Fruit fly (Drosophila melanogaster) whole organism, embryonic: Measurements from ENCODE around the gene CG14915.

Experiments
- CG2712 ChIP-seq: fragments of 200-800 bp; optimal IDR thresholded peaks from 3 replicates; lab custom pipeline; 2019; ENCODE audit warnings: missing biosample characterization, mild to moderate bottlenecking, missing genetic modification characterization, moderate library complexity
- CG7556 ChIP-seq: fragments of 200-800 bp; sonication (Bioruptor generic); optimal IDR thresholded peaks from 2 replicates; lab custom pipeline; 2017; ENCODE audit warnings: missing biosample characterization, mild to moderate bottlenecking, missing genetic modification characterization
- Fer2 ChIP-seq: fragments of 200-800 bp; sonication (Bioruptor generic); optimal IDR thresholded peaks from 2 replicates; lab custom pipeline; 2018; ENCODE audit warnings: missing biosample characterization, mild to moderate bottlenecking, missing genetic modification characterization, moderate library complexity
- Myb ChIP-seq: fragments of 200-800 bp; sonication (Bioruptor generic); optimal IDR thresholded peaks from 2 replicates; lab custom pipeline; 2016; ENCODE audit warnings: missing biosample characterization, missing genetic modification characterization
- ems ChIP-seq: fragments of 200-800 bp; sonication (Bioruptor generic); optimal IDR thresholded peaks from 3 replicates; lab custom pipeline; 2016; ENCODE audit warnings: missing biosample characterization, missing genetic modification characterization
- fru ChIP-seq: fragments of >200 bp; optimal IDR thresholded peaks from 2 replicates; lab custom pipeline; 2017
- fu2 ChIP-seq: fragments of 200-800 bp; sonication (Bioruptor generic); optimal IDR thresholded peaks from 2 replicates; lab custom pipeline; 2016; ENCODE audit warnings: missing biosample characterization, missing genetic modification characterization
- gcm2 ChIP-seq: fragments of 200-800 bp; sonication (Bioruptor generic); optimal IDR thresholded peaks from 2 replicates; lab custom pipeline; 2016; ENCODE audit warnings: missing biosample characterization, missing genetic modification characterization
- phol ChIP-seq: fragments of 200-800 bp; sonication (Bioruptor generic); optimal IDR thresholded peaks from 3 replicates; lab custom pipeline; 2018; ENCODE audit warnings: missing biosample characterization, mild to moderate bottlenecking, missing genetic modification characterization, moderate library complexity
- ranshi ChIP-seq: fragments of 200-800 bp; sonication (Bioruptor generic); IDR thresholded peaks from 2 replicates; pipeline ENCODE4 v1.3.6; 2022; ENCODE audit warnings: missing biosample characterization, missing genetic modification characterization
- tio ChIP-seq: fragments of 200-800 bp; sonication (Bioruptor generic); optimal IDR thresholded peaks from 2 replicates; lab custom pipeline; 2017; ENCODE audit warnings: missing biosample characterization, missing genetic modification characterization, inconsistent platforms
- yki ChIP-seq: fragments of >200 bp; optimal IDR thresholded peaks from 3 replicates; lab custom pipeline; 2018

- TF ChIP-seq tio (GFP tag; lab: Kevin White, UChicago) (no peak), fu2 (GFP tag; lab: Kevin White, UChicago) (no peak), ranshi (GFP tag; lab: Robert Waterston, UW) (no peak), CG7556 (GFP tag; lab: Kevin White, UChicago) (no peak), gcm2 (GFP tag; lab: Kevin White, UChicago) (no peak), CG2712 (tag; lab: Kevin White, UChicago) (no peak), Myb (GFP tag; lab: Kevin White, UChicago) (no peak), fru (lab: Kevin White, UChicago) (no peak), yki (lab: Kevin White, UChicago) (no peak), ems (GFP tag; lab: Kevin White, UChicago) (no peak), Fer2 (tag; lab: Kevin White, UChicago) (no peak), phol (tag; lab: Kevin White, UChicago) (no peak)
These were observed 2.1 kb downstream of the CG14915 start for dm6 chr2L:11072880-11073279.
